Worm (Caenorhabditis elegans): ENCODE measurements around the gene C37C3.10.

DNA sequence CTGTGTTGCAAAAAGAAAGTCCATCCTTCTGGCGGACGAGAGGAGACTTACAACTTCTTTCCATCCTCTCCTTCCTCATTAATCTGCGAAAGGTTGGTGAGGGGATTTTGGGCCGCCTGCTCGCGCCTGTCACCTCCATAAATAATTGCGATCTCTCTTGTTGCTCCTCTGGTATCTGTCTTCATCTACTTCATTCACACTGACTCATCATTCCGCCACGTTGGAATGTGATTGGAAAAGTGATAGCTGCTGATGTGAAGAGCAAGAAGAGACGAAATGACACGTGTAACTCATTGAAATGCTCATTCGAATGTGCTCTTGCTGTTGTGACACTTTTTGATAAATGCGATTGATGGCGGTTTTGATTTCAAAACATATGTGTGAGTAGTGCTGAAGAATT, 40.2 kb downstream of the C37C3.10 start:
- TF ChIP-seq nhr-12 (tag; optimal IDR thresholded peaks at IDR 0.05), result no peak
- no peak for TF ChIP-seq ceh-9 (tag; optimal IDR thresholded peaks at IDR 0.05)

Measured in whole organism, L3 larva.